Worm (Caenorhabditis elegans): ENCODE measurements around the gene ucr-2.3.

DNA sequence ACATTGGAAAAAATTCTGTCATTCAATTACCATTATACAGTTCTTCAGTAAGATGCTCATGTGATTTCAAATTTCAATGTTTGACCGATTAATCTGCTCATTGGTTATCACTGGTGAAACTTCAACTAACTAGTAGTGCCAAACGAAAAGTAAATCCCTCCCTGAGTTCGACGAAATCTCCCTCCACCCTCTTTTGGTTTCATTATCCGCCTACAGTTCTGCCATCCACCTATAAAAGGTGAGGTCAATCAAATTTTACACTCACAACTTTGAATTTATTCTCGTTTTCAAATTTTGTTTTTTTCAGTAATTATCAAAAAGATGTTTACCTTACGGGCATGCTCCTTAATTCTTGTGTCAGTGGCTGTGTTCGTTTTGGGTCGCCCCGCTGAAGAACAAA is 37.0 kb upstream of the ucr-2.3 start, which contains the start of gene far-8:
- TF ChIP-seq ztf-4 (tag; optimal IDR thresholded peaks at IDR 0.05), result no peak
- no peak for TF ChIP-seq ZK546.5 (tag; optimal IDR thresholded peaks at IDR 0.05)
- TF ChIP-seq F13H6.1 (tag; optimal IDR thresholded peaks at IDR 0.05), result no peak
- no peak for TF ChIP-seq ama-1 (optimal IDR thresholded peaks at IDR 0.05)
- no peak for TF ChIP-seq unc-62 (GFP tag; optimal IDR thresholded peaks at IDR 0.05)
- no peak for TF ChIP-seq nhr-12 (tag; optimal IDR thresholded peaks at IDR 0.05)
